Worm (Caenorhabditis elegans) whole organism, L1 larva: ENCODE measurements around the gene Y60A3A.25.

ENCODE experiments used
- C04F5.9 ChIP-seq: sonication (generic microtip); optimal IDR thresholded peaks from 2 replicates; lab custom pipeline; 2016; ENCODE audit warnings: missing genetic modification characterization, missing compliant biosample characterization
- F16B12.6 ChIP-seq: fragments of 150-350 bp; optimal IDR thresholded peaks from 2 replicates; lab custom pipeline; 2014; ENCODE audit warnings: missing biosample characterization, missing genetic modification characterization
- egl-27 ChIP-seq, 2 experiments: fragments of 150-350 bp in 1 of 2; sonication (generic microtip); optimal IDR thresholded peaks; 3 replicates each; lab custom pipeline; 2017 to 2018; ENCODE audit warnings: missing biosample characterization in 2 of 2, missing genetic modification characterization in 2 of 2, missing genetic modification reagents in 2 of 2
- fkh-8 ChIP-seq: sonication (generic microtip); optimal IDR thresholded peaks from 2 replicates; lab custom pipeline; 2016; ENCODE audit warnings: mild to moderate bottlenecking, missing genetic modification characterization, missing compliant biosample characterization
- mdl-1 ChIP-seq, 2 experiments: fragments of 150-350 bp; optimal IDR thresholded peaks; 2 replicates each; lab custom pipeline; 2014 to 2017; ENCODE audit warnings: missing biosample characterization in 2 of 2, missing genetic modification characterization in 2 of 2, inconsistent platforms in 1 of 2
- nhr-12 ChIP-seq: sonication (generic microtip); optimal IDR thresholded peaks from 2 replicates; lab custom pipeline; 2017; ENCODE audit warnings: missing biosample characterization, missing genetic modification characterization
- pag-3 ChIP-seq: sonication (generic microtip); optimal IDR thresholded peaks from 2 replicates; lab custom pipeline; 2017; ENCODE audit warnings: missing genetic modification characterization, mild to moderate bottlenecking, missing compliant biosample characterization, antibody characterized with exemption, borderline replicate concordance; ENCODE audit not compliant: insufficient read depth
- rnt-1 ChIP-seq: sonication (generic microtip); optimal IDR thresholded peaks from 2 replicates; lab custom pipeline; 2016; ENCODE audit warnings: mild to moderate bottlenecking, missing genetic modification characterization, moderate library complexity, missing compliant biosample characterization
- skn-1 ChIP-seq: fragments of 150-350 bp; optimal IDR thresholded peaks from 2 replicates; lab custom pipeline; 2014; ENCODE audit warnings: missing biosample characterization, missing genetic modification characterization
- snpc-4 ChIP-seq: fragments of 150-350 bp; optimal IDR thresholded peaks from 2 replicates; lab custom pipeline; 2014; ENCODE audit warnings: missing biosample characterization, missing genetic modification characterization
- xbp-1 ChIP-seq: sonication (generic microtip); optimal IDR thresholded peaks from 2 replicates; lab custom pipeline; 2016; ENCODE audit warnings: missing genetic modification characterization, missing compliant biosample characterization

- TF ChIP-seq mdl-1 (tag; optimal IDR thresholded peaks at IDR 0.05; lab: Kevin White, UChicago) (no peak), C04F5.9 (tag; lab: Kevin White, UChicago) (no peak), F16B12.6 (tag; lab: Kevin White, UChicago) (no peak), pag-3 (no peak), nhr-12 (no peak), fkh-8 (tag; lab: Kevin White, UChicago) (no peak), skn-1 (tag; lab: Kevin White, UChicago) (no peak), egl-27 (tag; optimal IDR thresholded peaks at IDR 0.05; lab: Kevin White, UChicago) (no peak), xbp-1 (no peak), rnt-1 (tag; lab: Kevin White, UChicago) (no peak), snpc-4 (tag; lab: Kevin White, UChicago) (no peak)
Measured at ce11 chrV:19978220-19978619, 15.8 kb downstream of the Y60A3A.25 start, which contains the start of gene srh-183.
